Worm (Caenorhabditis elegans): ENCODE data around the gene mks-2.
A peak's percentile ranks its signal among the peaks of the same experiment; 100 is the strongest.

Gene mks-2

ce11 chrII:6219346-6219745, at the start of gene mks-2:
mks-2 (minus strand) TSS chrII:6219446.
- no peak for TF ChIP-seq C08G9.2 (tag; optimal IDR thresholded peaks at IDR 0.05)
- no peak for TF ChIP-seq madf-2 (tag; optimal IDR thresholded peaks at IDR 0.05)

DNA sequence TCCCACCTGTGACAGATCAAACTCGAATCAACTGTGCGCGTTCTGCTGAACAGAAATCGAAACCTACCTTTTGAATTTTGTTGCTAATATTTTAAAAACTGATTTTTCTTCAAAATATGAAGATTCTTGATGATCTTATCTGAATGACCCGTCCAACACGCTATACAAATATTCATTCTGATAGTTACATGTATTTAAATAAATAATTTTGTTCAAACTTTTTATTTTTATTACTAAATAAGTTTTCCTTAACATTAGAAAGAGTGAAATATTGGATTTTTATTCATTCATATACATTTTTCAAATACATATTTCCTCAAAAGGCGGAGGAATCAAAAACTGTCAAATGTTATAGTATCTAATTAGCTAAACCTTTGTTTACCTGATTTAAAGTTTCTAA, 48.7 kb upstream of the mks-2 start, which contains the start of gene F13H8.8:
Gene F13H8.8 (minus strand): TSS at position 101 of the 400 bp plus-strand sequence.
- no peak for TF ChIP-seq hlh-30 (tag; optimal IDR thresholded peaks at IDR 0.05; ENCODE audit: insufficient read depth)
- no peak for TF ChIP-seq zip-5 (tag; optimal IDR thresholded peaks at IDR 0.05)
- no peak for TF ChIP-seq madf-2 (tag; optimal IDR thresholded peaks at IDR 0.05)
- no peak for TF ChIP-seq ceh-19 (GFP tag; optimal IDR thresholded peaks at IDR 0.05)
- TF ChIP-seq C38D4.7 (GFP tag; optimal IDR thresholded peaks at IDR 0.05), result no peak
- no peak for TF ChIP-seq sox-4 (tag; optimal IDR thresholded peaks at IDR 0.05)

DNA sequence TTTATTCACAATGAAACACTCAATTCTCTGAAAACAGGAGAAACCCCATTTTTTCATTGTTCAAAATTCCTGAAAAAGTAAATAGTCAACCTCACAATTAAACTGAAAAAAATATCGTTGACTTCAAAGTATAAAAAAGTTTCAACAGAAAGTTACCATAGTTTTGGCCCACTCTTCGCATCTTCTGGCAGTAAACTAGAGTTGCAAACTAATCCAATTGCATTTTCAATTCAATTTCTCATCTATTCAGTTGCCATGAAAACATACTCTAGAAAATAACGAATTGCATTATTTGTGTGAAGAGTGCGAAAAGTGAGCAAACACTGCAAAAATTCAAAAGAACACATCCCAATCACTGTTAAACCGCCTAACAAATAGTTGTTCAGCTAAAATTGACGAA, 44.4 kb upstream of the mks-2 start, which contains the start of gene F13H8.3:
Gene F13H8.3 (plus strand): TSS at position 301 of the 400 bp plus-strand sequence.
- no peak for TF ChIP-seq pha-2 (tag; optimal IDR thresholded peaks at IDR 0.05)
- TF ChIP-seq pha-4 (tag; optimal IDR thresholded peaks at IDR 0.05), result no peak
- TF ChIP-seq che-1 (tag; optimal IDR thresholded peaks at IDR 0.05), result no peak
- no peak for TF ChIP-seq dmd-4 (tag; optimal IDR thresholded peaks at IDR 0.05; ENCODE audit: borderline replicate concordance)
- no peak for TF ChIP-seq elt-2 (tag; optimal IDR thresholded peaks at IDR 0.05)

- no peak for TF ChIP-seq npax-4 (tag; optimal IDR thresholded peaks at IDR 0.05)
- no peak for TF ChIP-seq unc-55 (GFP tag; optimal IDR thresholded peaks at IDR 0.05)
- TF ChIP-seq madf-2 (tag; optimal IDR thresholded peaks at IDR 0.05), result no peak
- TF ChIP-seq ztf-16 (tag; optimal IDR thresholded peaks at IDR 0.05), result no peak
- TF ChIP-seq ceh-14 (tag; optimal IDR thresholded peaks at IDR 0.05), result no peak
- TF ChIP-seq pros-1 (tag; optimal IDR thresholded peaks at IDR 0.05), result no peak
Observed at ce11 chrII:6262222-6262621, 43.0 kb upstream of the mks-2 start, which contains the start of gene F13H8.12. F13H8.12 (plus strand) TSS chrII:6262522.

- TF ChIP-seq ceh-34 (tag; optimal IDR thresholded peaks at IDR 0.05) (peak; percentile 54), lim-6 (tag; optimal IDR thresholded peaks at IDR 0.05) (no peak)
Observed at ce11 chrII:6260684-6261083, 41.4 kb upstream of the mks-2 start, which contains the start of gene nmgp-1. nmgp-1 (plus strand) TSS chrII:6260857.

ce11 chrII:6259867-6260266, 40.6 kb upstream of the mks-2 start, which contains the start of gene F13H8.11:
F13H8.11 (minus strand) TSS chrII:6260021.
- TF ChIP-seq C38D4.7 (GFP tag; optimal IDR thresholded peaks at IDR 0.05) (no peak), odd-2 (tag; optimal IDR thresholded peaks at IDR 0.05) (no peak), elt-2 (tag; optimal IDR thresholded peaks at IDR 0.05) (peak; percentile 10)

DNA sequence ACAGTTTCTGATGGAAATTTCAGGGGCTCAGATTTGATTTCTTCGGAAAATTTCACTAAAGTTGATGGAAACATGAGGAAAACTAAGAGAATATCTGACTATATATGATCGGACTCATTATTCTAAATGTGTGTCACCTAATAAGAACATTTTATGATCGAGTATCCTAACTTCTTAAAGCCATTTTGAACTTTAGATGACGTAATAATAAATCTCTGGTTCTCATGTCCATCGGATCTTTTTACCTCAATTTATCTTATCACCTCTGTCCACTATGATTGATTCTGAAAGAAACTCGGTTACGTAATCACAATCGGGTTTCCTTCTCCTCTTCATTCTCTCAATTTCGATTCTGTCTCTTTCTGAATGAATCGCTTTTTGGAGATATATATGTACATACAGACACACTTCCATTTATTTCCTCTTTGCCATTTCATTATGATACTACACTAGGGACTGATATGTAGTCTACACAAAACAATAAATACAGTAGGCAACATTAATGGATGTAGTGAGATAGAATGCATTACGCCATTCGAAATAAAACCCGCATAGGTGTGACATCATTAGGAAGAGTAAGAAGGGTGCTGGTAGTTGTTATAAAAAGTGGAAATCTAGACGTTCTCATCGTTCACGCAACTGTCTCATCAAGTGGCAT, 38.1 kb upstream of the mks-2 start:
- TF ChIP-seq ceh-14 (tag; optimal IDR thresholded peaks at IDR 0.05), result no peak
- TF ChIP-seq hlh-15 (tag; optimal IDR thresholded peaks at IDR 0.05), result no peak
- no peak for TF ChIP-seq gmeb-2 (tag; optimal IDR thresholded peaks at IDR 0.05)
- no peak for TF ChIP-seq zip-5 (tag; optimal IDR thresholded peaks at IDR 0.05)
- no peak for TF ChIP-seq lim-6 (tag; optimal IDR thresholded peaks at IDR 0.05)
- TF ChIP-seq K09A11.1 (tag; optimal IDR thresholded peaks at IDR 0.05; ENCODE audit: insufficient read depth), result no peak
- TF ChIP-seq che-1 (tag; optimal IDR thresholded peaks at IDR 0.05), result no peak
- no peak for TF ChIP-seq hlh-13 (GFP tag; optimal IDR thresholded peaks at IDR 0.05)
- no peak for TF ChIP-seq nhr-11 (tag; optimal IDR thresholded peaks at IDR 0.05)
- TF ChIP-seq npax-4 (tag; optimal IDR thresholded peaks at IDR 0.05), result no peak

DNA sequence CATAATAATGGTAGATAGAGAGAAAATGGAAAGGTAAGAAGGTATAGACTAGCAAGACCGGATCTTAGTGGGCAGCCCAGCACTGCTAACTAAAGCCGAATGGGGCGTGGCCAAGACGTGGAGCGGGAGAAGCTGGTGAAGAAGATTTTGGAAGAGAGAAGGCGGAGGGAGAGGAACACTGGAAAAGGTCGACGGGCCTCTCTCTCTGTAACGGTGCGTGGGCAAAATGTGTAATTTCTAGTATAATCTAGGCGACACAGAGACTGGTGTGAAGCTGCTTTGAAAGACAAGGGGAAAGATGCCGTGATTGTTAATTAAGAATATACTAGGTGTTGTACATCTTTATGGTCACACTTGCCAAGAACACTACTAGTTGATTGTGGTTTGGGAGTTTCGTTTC, 36.8 kb upstream of the mks-2 start, which contains the start of gene F13H8.5:
Gene F13H8.5 (minus strand): TSS at position 101 of the 400 bp plus-strand sequence.
- TF ChIP-seq npax-4 (tag; optimal IDR thresholded peaks at IDR 0.05) (no peak), elt-4 (tag; optimal IDR thresholded peaks at IDR 0.05) (no peak)
